Worm (Caenorhabditis elegans): ENCODE data around the gene gcy-20.

DNA sequence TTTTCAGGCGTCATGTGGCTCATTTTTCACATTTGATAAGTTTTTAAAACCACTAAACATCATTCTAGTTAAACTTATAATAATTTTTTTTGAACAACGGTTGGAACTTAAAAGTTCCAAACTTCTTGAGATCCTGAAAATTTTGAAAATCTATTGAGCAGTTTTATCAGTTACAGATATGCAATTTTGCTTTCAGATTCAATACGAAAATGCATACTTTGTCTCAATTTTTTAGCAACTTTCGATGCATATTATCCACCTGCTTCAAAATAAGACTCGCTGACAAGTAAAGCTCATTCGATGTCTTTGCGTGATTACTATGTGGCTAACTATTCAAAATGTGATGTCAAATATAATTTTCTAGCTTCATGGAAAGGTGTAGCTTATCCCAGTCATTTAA is 7.0 kb downstream of the gcy-20 start, which contains the start of gene srh-95:
- TF ChIP-seq pax-1 (tag; optimal IDR thresholded peaks at IDR 0.05) (no peak), F13H6.1 (tag; optimal IDR thresholded peaks at IDR 0.05) (no peak), elt-4 (tag; optimal IDR thresholded peaks at IDR 0.05) (no peak), unc-55 (GFP tag; optimal IDR thresholded peaks at IDR 0.05) (no peak), lim-6 (tag; optimal IDR thresholded peaks at IDR 0.05) (no peak), dve-1 (tag; optimal IDR thresholded peaks at IDR 0.05) (no peak), pqm-1 (tag; optimal IDR thresholded peaks at IDR 0.05) (no peak), pha-4 (tag; optimal IDR thresholded peaks at IDR 0.05) (no peak), nfya-1 (tag; optimal IDR thresholded peaks at IDR 0.05) (no peak), tbx-2 (tag; optimal IDR thresholded peaks at IDR 0.05) (no peak), C08G9.2 (tag; optimal IDR thresholded peaks at IDR 0.05) (no peak), elt-2 (tag; optimal IDR thresholded peaks at IDR 0.05) (no peak)

All from whole organism, late embryonic.